Fruit fly (Drosophila melanogaster) whole organism, adult: ENCODE data around the gene fy.
A peak's percentile ranks its signal among the peaks of the same experiment; 100 is the strongest.

Source experiments
- CG11617 ChIP-seq: fragments of 200-800 bp; sonication (Bioruptor generic); optimal IDR thresholded peaks from 2 replicates; lab custom pipeline; 2017; ENCODE audit warnings: mild to moderate bottlenecking, missing biosample characterization, missing genetic modification reagents, missing genetic modification characterization
- CG12768 ChIP-seq: fragments of 200-800 bp; sonication (Bioruptor generic); optimal IDR thresholded peaks from 2 replicates; lab custom pipeline; 2017; ENCODE audit warnings: missing biosample characterization, missing genetic modification characterization, mild to moderate bottlenecking, moderate library complexity, missing genetic modification reagents
- CG14711 ChIP-seq: fragments of 200-800 bp; sonication (Bioruptor generic); optimal IDR thresholded peaks from 2 replicates; lab custom pipeline; 2018; ENCODE audit warnings: missing biosample characterization, mild to moderate bottlenecking, missing genetic modification characterization, moderate library complexity
- CG1620 ChIP-seq: fragments of 200-800 bp; sonication (Bioruptor generic); optimal IDR thresholded peaks from 2 replicates; lab custom pipeline; 2016; ENCODE audit warnings: missing biosample characterization, missing genetic modification characterization
- CG33017 ChIP-seq: fragments of 200-800 bp; sonication (Bioruptor generic); optimal IDR thresholded peaks from 2 replicates; lab custom pipeline; 2018; ENCODE audit warnings: missing biosample characterization, mild to moderate bottlenecking, missing genetic modification characterization, moderate library complexity
- CG5204 ChIP-seq: fragments of 200-800 bp; sonication (Bioruptor generic); optimal IDR thresholded peaks from 2 replicates; lab custom pipeline; 2016; ENCODE audit warnings: missing biosample characterization, missing genetic modification characterization
- CG7045 ChIP-seq: fragments of 200-800 bp; sonication (Bioruptor generic); optimal IDR thresholded peaks from 2 replicates; lab custom pipeline; 2017; ENCODE audit warnings: missing biosample characterization, mild to moderate bottlenecking, missing genetic modification characterization
- CG7101 ChIP-seq: fragments of 200-800 bp; sonication (Bioruptor generic); optimal IDR thresholded peaks from 2 replicates; lab custom pipeline; 2018; ENCODE audit warnings: missing biosample characterization, mild to moderate bottlenecking, missing genetic modification characterization, moderate library complexity
- Clk ChIP-seq: fragments of 200-800 bp; sonication (Bioruptor generic); optimal IDR thresholded peaks from 2 replicates; lab custom pipeline; 2017; ENCODE audit warnings: missing biosample characterization, missing genetic modification characterization
- Crg-1 ChIP-seq: fragments of 200-800 bp; sonication (Bioruptor generic); optimal IDR thresholded peaks from 2 replicates; lab custom pipeline; 2016; ENCODE audit warnings: missing biosample characterization, missing genetic modification characterization
- Hr96 ChIP-seq: fragments of 200-800 bp; sonication (Bioruptor generic); optimal IDR thresholded peaks from 2 replicates; lab custom pipeline; 2016; ENCODE audit warnings: missing biosample characterization, missing genetic modification characterization
- Mnt ChIP-seq: fragments of 200-800 bp; sonication (Bioruptor generic); optimal IDR thresholded peaks from 2 replicates; lab custom pipeline; 2016; ENCODE audit warnings: missing biosample characterization, mild to moderate bottlenecking, missing genetic modification characterization
- bab1 ChIP-seq: fragments of 200-800 bp; sonication (Bioruptor generic); optimal IDR thresholded peaks from 3 replicates; lab custom pipeline; 2019; ENCODE audit warnings: missing biosample characterization, mild to moderate bottlenecking, missing genetic modification characterization, moderate library complexity
- cic ChIP-seq: fragments of 200-800 bp; sonication (Bioruptor generic); optimal IDR thresholded peaks from 2 replicates; lab custom pipeline; 2017; ENCODE audit warnings: missing biosample characterization, mild to moderate bottlenecking, missing genetic modification characterization, moderate library complexity
- cnc ChIP-seq, 2 experiments: fragments of >200 bp; optimal IDR thresholded peaks; 2 replicates each; lab custom pipeline; 2017
- kay ChIP-seq: fragments of 200-800 bp; sonication (Bioruptor generic); peaks from one replicate; lab custom pipeline; 2016; ENCODE audit warnings: missing biosample characterization, missing genetic modification characterization, borderline replicate concordance
- ovo ChIP-seq: fragments of 200-800 bp; sonication (Bioruptor generic); optimal IDR thresholded peaks from 2 replicates; lab custom pipeline; 2016; ENCODE audit warnings: missing biosample characterization, missing genetic modification characterization
- pad ChIP-seq: fragments of 200-800 bp; sonication (Bioruptor generic); optimal IDR thresholded peaks from 3 replicates; lab custom pipeline; 2017; ENCODE audit warnings: missing biosample characterization, missing genetic modification characterization, mild to moderate bottlenecking, moderate library complexity, missing genetic modification reagents
- tj ChIP-seq: fragments of 200-800 bp; sonication (Bioruptor generic); optimal IDR thresholded peaks from 3 replicates; lab custom pipeline; 2017; ENCODE audit warnings: missing biosample characterization, mild to moderate bottlenecking, missing genetic modification characterization, moderate library complexity
- toe ChIP-seq: fragments of 200-800 bp; sonication (Bioruptor generic); optimal IDR thresholded peaks from 2 replicates; lab custom pipeline; 2016; ENCODE audit warnings: missing biosample characterization, missing genetic modification characterization

The fy gene

DNA sequence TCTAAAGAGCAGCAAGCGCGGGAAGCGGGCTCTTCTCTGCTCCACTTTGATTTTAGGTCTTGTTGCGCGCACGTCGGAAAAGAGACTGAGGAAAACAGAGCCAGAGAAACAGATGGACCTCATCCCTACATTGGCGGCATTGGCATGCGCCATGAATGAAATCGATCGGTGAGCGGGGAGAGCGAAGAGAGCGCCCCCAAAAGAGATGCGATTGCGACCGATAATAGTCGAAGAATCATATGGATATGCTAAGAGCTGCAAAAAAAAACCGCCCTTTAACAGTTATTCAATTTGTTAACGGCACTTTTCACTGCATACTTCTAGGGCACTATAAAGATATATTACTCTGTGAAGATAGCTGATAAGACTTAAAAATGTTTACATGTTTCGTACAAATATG, 30.4 kb upstream of the fy start, which contains the start of gene grk:
Gene grk (minus strand): TSS at position 87 of the 400 bp plus-strand sequence.
- peak; percentile 47 for TF ChIP-seq pad (GFP tag; lab: Kevin White, UChicago)
- peak; percentile 52 for TF ChIP-seq ovo
- no peak for TF ChIP-seq toe (GFP tag; lab: Kevin White, UChicago)

DNA sequence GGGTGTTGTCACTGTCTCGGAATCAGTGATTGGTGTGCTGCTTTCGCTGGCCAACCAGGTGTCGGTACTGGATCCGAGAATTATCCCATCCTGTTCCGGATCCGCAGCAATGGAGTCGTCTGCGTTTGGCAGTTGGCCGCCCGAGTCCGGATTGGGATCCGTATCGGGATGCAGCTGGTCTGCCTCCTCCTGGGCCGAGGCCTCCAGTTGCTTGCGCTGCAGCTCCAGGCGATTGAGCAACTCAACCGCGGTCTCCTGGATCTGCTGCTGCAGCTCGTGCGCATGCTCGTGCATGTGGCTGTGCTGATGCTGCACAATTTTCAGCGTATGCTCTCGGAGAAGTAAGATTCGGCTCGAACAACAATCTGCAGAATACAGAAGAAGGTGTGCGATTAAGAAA, 29.1 kb upstream of the fy start:
- TF ChIP-seq toe (GFP tag; lab: Kevin White, UChicago) (no peak), Crg-1 (no peak), pad (GFP tag; lab: Kevin White, UChicago) (no peak), cnc (optimal IDR thresholded peaks at IDR 0.05; lab: Kevin White, UChicago) (no peak), Clk (GFP tag; lab: Kevin White, UChicago) (no peak), CG1620 (no peak), CG7101 (tag; lab: Kevin White, UChicago) (no peak), CG7045 (GFP tag; lab: Kevin White, UChicago) (no peak)

DNA sequence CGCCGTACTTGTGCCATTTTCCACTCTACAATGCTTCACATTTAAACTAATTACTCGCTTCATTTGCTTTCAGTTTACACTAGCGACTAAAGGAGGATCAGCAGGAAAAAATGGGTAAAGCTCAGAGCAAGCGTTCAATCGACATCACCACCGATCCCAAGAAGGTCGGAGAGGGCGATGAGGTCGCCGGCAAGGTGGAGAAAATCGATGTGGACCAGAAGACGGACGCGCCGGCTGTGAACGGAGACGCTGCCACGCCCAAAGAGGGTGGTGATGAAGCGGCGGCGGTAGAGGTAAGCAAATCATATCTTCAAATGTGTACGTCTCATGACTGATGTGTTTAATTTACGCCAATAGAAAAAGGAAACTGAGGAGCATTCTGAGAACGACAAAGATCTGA, 23.7 kb upstream of the fy start:
- TF ChIP-seq bab1 (no peak), cic (GFP tag; lab: Kevin White, UChicago) (no peak), tj (no peak), kay (no peak), cnc (optimal IDR thresholded peaks at IDR 0.05; lab: Kevin White, UChicago) (no peak), CG33017 (no peak), Hr96 (GFP tag; lab: Kevin White, UChicago) (no peak), CG7045 (GFP tag; lab: Kevin White, UChicago) (no peak)

dm6 chr2L:8425962-8426759, 23.1 kb upstream of the fy start:
- TF ChIP-seq kay (peak; percentile 92), tj (peak; percentile 67), CG33017 (peak; percentile 42), Mnt (GFP tag; lab: Kevin White, UChicago) (no peak), bab1 (peak; percentile 30), CG14711 (tag; lab: Kevin White, UChicago) (peak; percentile 5), cic (GFP tag; lab: Kevin White, UChicago) (no peak)

DNA sequence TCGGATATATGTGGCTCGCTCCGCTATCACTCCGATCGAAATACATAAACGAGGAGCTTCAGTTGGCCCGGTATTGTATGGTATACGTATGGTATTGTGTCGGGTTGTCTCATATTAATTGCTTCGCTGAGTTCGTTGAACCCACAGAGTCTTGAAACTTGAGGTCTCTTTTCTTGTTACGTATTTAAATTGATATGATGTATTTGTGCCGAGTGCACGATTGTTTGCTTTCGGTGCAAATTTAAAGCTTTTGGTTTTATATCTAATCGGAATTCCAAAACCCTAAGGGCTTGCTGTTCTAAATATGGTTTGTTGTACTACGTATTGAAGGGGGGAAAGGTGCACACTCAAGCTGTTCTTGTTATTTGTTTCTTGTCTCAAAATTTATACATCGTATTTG, 22.1 kb upstream of the fy start:
- TF ChIP-seq kay: peak; percentile 36
- TF ChIP-seq Hr96 (GFP tag; lab: Kevin White, UChicago): no peak
- no peak for TF ChIP-seq Clk (GFP tag; lab: Kevin White, UChicago)
- peak; percentile 77 for TF ChIP-seq tj
- TF ChIP-seq CG1620: no peak
- no peak for TF ChIP-seq ovo
- no peak for TF ChIP-seq Crg-1

DNA sequence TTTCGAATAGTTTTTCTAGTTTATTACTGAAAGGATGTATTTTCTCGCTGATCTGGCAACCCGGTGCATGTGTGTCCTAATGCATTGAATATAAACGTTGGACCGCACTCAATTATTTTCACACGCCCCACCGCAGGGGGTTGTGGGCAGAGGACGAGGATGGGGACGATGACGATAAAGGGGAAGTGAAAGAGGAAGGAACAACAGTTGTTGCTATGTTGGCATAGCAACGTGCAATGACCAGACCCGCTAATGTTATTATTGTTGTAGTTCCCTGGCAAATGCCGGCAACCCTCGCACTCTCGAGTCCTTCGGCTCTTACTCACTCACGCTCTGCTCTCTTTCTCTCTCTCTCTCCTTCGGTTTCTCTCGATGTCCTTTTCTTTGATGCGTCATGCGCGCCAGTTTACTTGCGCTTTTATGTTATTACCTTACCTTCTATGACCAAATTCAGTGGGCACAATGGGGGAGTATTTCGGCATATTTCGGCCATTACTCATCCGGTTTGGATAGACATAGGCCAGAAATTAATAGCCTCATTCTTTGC, 21.7 kb upstream of the fy start:
- TF ChIP-seq tj (no peak), Clk (GFP tag; lab: Kevin White, UChicago) (no peak), kay (no peak), bab1 (no peak), CG7101 (tag; lab: Kevin White, UChicago) (no peak), pad (GFP tag; lab: Kevin White, UChicago) (no peak), CG33017 (no peak), CG5204 (GFP tag; lab: Kevin White, UChicago) (no peak)

DNA sequence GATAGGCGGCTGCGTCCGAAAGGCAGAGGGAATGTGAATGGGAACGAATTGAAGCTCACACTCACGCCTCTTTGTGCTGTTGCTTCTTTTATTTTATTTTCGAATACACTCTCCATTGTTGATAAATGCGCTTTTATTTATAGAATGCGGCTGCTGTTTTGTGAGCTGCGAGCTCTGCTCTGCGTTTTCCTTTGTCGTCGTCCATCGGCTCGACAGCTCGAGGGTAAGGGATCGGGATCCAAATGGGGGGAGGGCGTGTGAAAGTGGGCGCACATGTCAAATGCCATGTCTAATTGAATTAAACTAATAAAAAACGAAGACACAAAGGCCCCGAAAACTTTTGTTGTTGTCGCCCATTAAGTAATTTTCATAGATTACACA, 21.0 kb upstream of the fy start:
- TF ChIP-seq toe (GFP tag; lab: Kevin White, UChicago) (no peak), CG1620 (no peak), CG11617 (no peak), bab1 (no peak), ovo (no peak), tj (no peak), CG5204 (GFP tag; lab: Kevin White, UChicago) (no peak), CG33017 (no peak), CG7101 (tag; lab: Kevin White, UChicago) (no peak), Mnt (GFP tag; lab: Kevin White, UChicago) (no peak), Clk (GFP tag; lab: Kevin White, UChicago) (no peak), CG12768 (GFP tag; lab: Kevin White, UChicago) (no peak), CG7045 (GFP tag; lab: Kevin White, UChicago) (no peak), pad (GFP tag; lab: Kevin White, UChicago) (no peak), Hr96 (GFP tag; lab: Kevin White, UChicago) (no peak), cic (GFP tag; lab: Kevin White, UChicago) (no peak), CG14711 (tag; lab: Kevin White, UChicago) (no peak), Crg-1 (no peak)
